Worm (Caenorhabditis elegans): ENCODE data around the gene C14A6.7.

The C14A6.7 gene

ce11 chrV:18128545-18128944, 39.6 kb downstream of the C14A6.7 start:
- TF ChIP-seq nhr-21 (tag; optimal IDR thresholded peaks at IDR 0.05) = no peak
- no peak for TF ChIP-seq unc-39 (tag; optimal IDR thresholded peaks at IDR 0.05)
- no peak for TF ChIP-seq sma-3 (GFP tag; optimal IDR thresholded peaks at IDR 0.05)
- no peak for TF ChIP-seq nhr-129 (tag; optimal IDR thresholded peaks at IDR 0.05)
- no peak for TF ChIP-seq unc-55 (GFP tag; optimal IDR thresholded peaks at IDR 0.05)

- TF ChIP-seq zag-1 (tag; optimal IDR thresholded peaks at IDR 0.05) (no peak), egl-27 (tag; optimal IDR thresholded peaks at IDR 0.05) (no peak), unc-55 (GFP tag; optimal IDR thresholded peaks at IDR 0.05) (no peak), unc-39 (tag; optimal IDR thresholded peaks at IDR 0.05) (no peak), lin-11 (tag; optimal IDR thresholded peaks at IDR 0.05) (no peak), sma-9 (GFP tag; optimal IDR thresholded peaks at IDR 0.05) (no peak), sma-9 (tag; optimal IDR thresholded peaks at IDR 0.05) (no peak), C34F6.9 (tag; optimal IDR thresholded peaks at IDR 0.05) (no peak), fos-1 (tag; optimal IDR thresholded peaks at IDR 0.05) (no peak), nhr-12 (tag; optimal IDR thresholded peaks at IDR 0.05) (no peak), ceh-82 (tag; optimal IDR thresholded peaks at IDR 0.05) (no peak), gmeb-1 (tag; optimal IDR thresholded peaks at IDR 0.05) (no peak), R02D3.7 (tag; optimal IDR thresholded peaks at IDR 0.05) (no peak), sem-4 (tag; optimal IDR thresholded peaks at IDR 0.05) (no peak), mdl-1 (tag; optimal IDR thresholded peaks at IDR 0.05) (no peak), nhr-6 (tag; optimal IDR thresholded peaks at IDR 0.05) (no peak), ztf-1 (GFP tag; conservative IDR thresholded peaks at IDR 0.05) (no peak), ztf-4 (tag; optimal IDR thresholded peaks at IDR 0.05) (no peak), blmp-1 (tag; optimal IDR thresholded peaks at IDR 0.05; ENCODE audit: insufficient read depth) (no peak), sma-3 (GFP tag; optimal IDR thresholded peaks at IDR 0.05) (no peak), F13H6.1 (tag; optimal IDR thresholded peaks at IDR 0.05) (no peak)
Measured at ce11 chrV:18127192-18127591, 41.0 kb downstream of the C14A6.7 start, which contains the start of gene fbxa-211. Gene fbxa-211, plus strand, starts transcription at chrV:18127519.

- TF ChIP-seq sem-4 (tag; optimal IDR thresholded peaks at IDR 0.05) = no peak
- no peak for TF ChIP-seq mbf-1 (tag; optimal IDR thresholded peaks at IDR 0.05)
- no peak for TF ChIP-seq fos-1 (tag; optimal IDR thresholded peaks at IDR 0.05)
- TF ChIP-seq blmp-1 (tag; optimal IDR thresholded peaks at IDR 0.05; ENCODE audit: insufficient read depth) = no peak
Measured at ce11 chrV:18125075-18125474, 43.1 kb downstream of the C14A6.7 start, which contains the start of gene fbxa-210. Gene fbxa-210, plus strand, starts transcription at chrV:18125375.

- TF ChIP-seq mdl-1 (tag; optimal IDR thresholded peaks at IDR 0.05) (no peak), unc-55 (GFP tag; optimal IDR thresholded peaks at IDR 0.05) (no peak), sma-3 (GFP tag; optimal IDR thresholded peaks at IDR 0.05) (no peak), elt-1 (tag; optimal IDR thresholded peaks at IDR 0.05) (no peak), gmeb-1 (tag; optimal IDR thresholded peaks at IDR 0.05) (no peak), nhr-10 (tag; optimal IDR thresholded peaks at IDR 0.05) (no peak), nhr-12 (tag; optimal IDR thresholded peaks at IDR 0.05) (no peak), nhr-25 (tag; optimal IDR thresholded peaks at IDR 0.05) (no peak), sem-4 (tag; optimal IDR thresholded peaks at IDR 0.05) (no peak), egl-27 (tag; optimal IDR thresholded peaks at IDR 0.05) (no peak), nhr-6 (tag; optimal IDR thresholded peaks at IDR 0.05) (no peak), ceh-16 (tag; optimal IDR thresholded peaks at IDR 0.05) (no peak), nhr-237 (tag; optimal IDR thresholded peaks at IDR 0.05) (no peak), nhr-129 (tag; optimal IDR thresholded peaks at IDR 0.05) (no peak), fos-1 (tag; optimal IDR thresholded peaks at IDR 0.05) (no peak)
Measured at ce11 chrV:18123639-18124038, 44.5 kb downstream of the C14A6.7 start, which contains the start of gene fbxa-107. Gene fbxa-107, plus strand, starts transcription at chrV:18123939.
